Fruit fly (Drosophila melanogaster) whole organism, embryonic: ENCODE measurements around the gene CG44004.
A peak's percentile ranks its signal among the peaks of the same experiment; 100 is the strongest.

Source experiments
- Atf6 ChIP-seq: fragments of 200-800 bp; sonication (Bioruptor generic); IDR thresholded peaks from 2 replicates; pipeline ENCODE4 v1.3.6; 2022; ENCODE audit warnings: missing biosample characterization, missing genetic modification characterization
- Awh ChIP-seq: fragments of 200-800 bp; sonication (Bioruptor generic); IDR thresholded peaks from 2 replicates; pipeline ENCODE4, ENCODE4 v1.3.6; 2022; ENCODE audit warnings: missing biosample characterization, missing genetic modification characterization
- CG10209 ChIP-seq: fragments of 200-800 bp; sonication (Bioruptor generic); optimal IDR thresholded peaks from 3 replicates; lab custom pipeline; 2017; ENCODE audit warnings: missing biosample characterization, mild to moderate bottlenecking, missing genetic modification characterization, missing genetic modification reagents
- CG11504 ChIP-seq: fragments of 200-800 bp; sonication (Bioruptor generic); optimal IDR thresholded peaks from 3 replicates; lab custom pipeline; 2019; ENCODE audit warnings: missing biosample characterization, mild to moderate bottlenecking, missing genetic modification characterization, moderate library complexity
- CG11696 ChIP-seq: fragments of 200-800 bp; sonication (Bioruptor generic); IDR thresholded peaks from 2 replicates; pipeline ENCODE4 v1.3.6; 2022; ENCODE audit warnings: missing biosample characterization, missing genetic modification characterization
- CG12769 ChIP-seq: fragments of 200-800 bp; sonication (Bioruptor generic); optimal IDR thresholded peaks from 2 replicates; lab custom pipeline; 2019; ENCODE audit warnings: missing biosample characterization, mild to moderate bottlenecking, missing genetic modification characterization, moderate library complexity
- CG14050 ChIP-seq: fragments of 200-800 bp; sonication (Bioruptor generic); IDR thresholded peaks from 3 replicates; pipeline ENCODE4 v1.3.6; 2022; ENCODE audit warnings: missing biosample characterization, missing genetic modification characterization
- CG14710 ChIP-seq: fragments of 200-800 bp; sonication (Bioruptor generic); optimal IDR thresholded peaks from 3 replicates; lab custom pipeline; 2019; ENCODE audit warnings: missing biosample characterization, mild to moderate bottlenecking, missing genetic modification characterization, moderate library complexity
- CG15269 ChIP-seq: fragments of 200-800 bp; sonication (Bioruptor generic); optimal IDR thresholded peaks from 2 replicates; lab custom pipeline; 2018; ENCODE audit warnings: missing biosample characterization, mild to moderate bottlenecking, missing genetic modification characterization, moderate library complexity
- CG17802 ChIP-seq: fragments of 200-800 bp; sonication (Bioruptor generic); optimal IDR thresholded peaks from 2 replicates; lab custom pipeline; 2018; ENCODE audit warnings: missing biosample characterization, mild to moderate bottlenecking, missing genetic modification characterization, moderate library complexity
- CG1832 ChIP-seq: fragments of 200-800 bp; sonication (Bioruptor generic); optimal IDR thresholded peaks from 2 replicates; lab custom pipeline; 2017; ENCODE audit warnings: missing biosample characterization, mild to moderate bottlenecking, missing genetic modification characterization, inconsistent platforms
- CG2116 ChIP-seq: fragments of 200-800 bp; sonication (Bioruptor generic); optimal IDR thresholded peaks from 3 replicates; lab custom pipeline; 2018; ENCODE audit warnings: missing biosample characterization, mild to moderate bottlenecking, missing genetic modification characterization
- CG2678 ChIP-seq: fragments of 200-800 bp; sonication (Bioruptor generic); optimal IDR thresholded peaks from 3 replicates; lab custom pipeline; 2019; ENCODE audit warnings: missing biosample characterization, mild to moderate bottlenecking, missing genetic modification characterization, moderate library complexity
- CG31388 ChIP-seq: fragments of 200-800 bp; sonication (Bioruptor generic); optimal IDR thresholded peaks from 2 replicates; lab custom pipeline; 2016; ENCODE audit warnings: missing biosample characterization, missing genetic modification characterization
- CG42726 ChIP-seq: fragments of 200-800 bp; sonication (Bioruptor generic); IDR thresholded peaks from 2 replicates; pipeline ENCODE4 v1.3.6; 2022; ENCODE audit warnings: missing biosample characterization, missing genetic modification characterization; ENCODE audit not compliant: partially characterized antibody
- CG4730 ChIP-seq: fragments of 200-800 bp; sonication (Bioruptor generic); IDR thresholded peaks from 2 replicates; pipeline ENCODE4 v1.3.6; 2022; ENCODE audit warnings: missing biosample characterization, missing genetic modification characterization
- CG6254 ChIP-seq: fragments of 200-800 bp; sonication (Bioruptor generic); optimal IDR thresholded peaks from 3 replicates; lab custom pipeline; 2017; ENCODE audit warnings: mild to moderate bottlenecking, missing biosample characterization, missing genetic modification reagents, missing genetic modification characterization
- CG7372 ChIP-seq: fragments of 200-800 bp; sonication (Bioruptor generic); IDR thresholded peaks from 2 replicates; pipeline ENCODE4 v1.3.6; 2022; ENCODE audit warnings: missing biosample characterization, missing genetic modification characterization
- CTCF ChIP-seq: fragments of 200-800 bp; sonication (Bioruptor generic); optimal IDR thresholded peaks from 2 replicates; lab custom pipeline; 2017; ENCODE audit warnings: missing biosample characterization, mild to moderate bottlenecking, missing genetic modification characterization, moderate library complexity
- D19B ChIP-seq: fragments of 200-800 bp; sonication (Bioruptor generic); optimal IDR thresholded peaks from 2 replicates; lab custom pipeline; 2017; ENCODE audit warnings: missing biosample characterization, mild to moderate bottlenecking, missing genetic modification characterization
- Ets65A ChIP-seq: fragments of 200-800 bp; sonication (Bioruptor generic); peaks from one replicate; lab custom pipeline; 2016; ENCODE audit warnings: missing biosample characterization, missing genetic modification characterization
- GATAe ChIP-seq: fragments of 200-800 bp; sonication (Bioruptor generic); conservative IDR thresholded peaks from 2 replicates; pipeline ENCODE4 v1.3.6; 2022; ENCODE audit warnings: missing biosample characterization, missing genetic modification characterization
- Hr51 ChIP-seq, 2 experiments: fragments of 200-800 bp; sonication (Bioruptor generic); optimal IDR thresholded peaks; 2 replicates in 1 of 2; 3 replicates in 1 of 2; lab custom pipeline; 2016 to 2018; ENCODE audit warnings: missing biosample characterization in 2 of 2, missing genetic modification characterization in 2 of 2, mild to moderate bottlenecking in 1 of 2, moderate library complexity in 1 of 2
- Lhr ChIP-seq: fragments of 200-800 bp; sonication (Bioruptor generic); optimal IDR thresholded peaks from 3 replicates; lab custom pipeline; 2017; ENCODE audit warnings: mild to moderate bottlenecking, missing biosample characterization, missing genetic modification reagents, missing genetic modification characterization
- Max ChIP-seq: fragments of 200-800 bp; sonication (Bioruptor generic); optimal IDR thresholded peaks from 2 replicates; lab custom pipeline; 2016; ENCODE audit warnings: missing biosample characterization, mild to moderate bottlenecking, missing genetic modification characterization
- Med ChIP-seq: fragments of 200-800 bp; sonication (Bioruptor generic); peaks from one replicate; lab custom pipeline; 2016; ENCODE audit warnings: missing biosample characterization, missing genetic modification characterization, mild to moderate bottlenecking, inconsistent platforms, moderate library complexity
- NK7.1 ChIP-seq: fragments of 200-800 bp; sonication (Bioruptor generic); optimal IDR thresholded peaks from 3 replicates; lab custom pipeline; 2016; ENCODE audit warnings: missing biosample characterization, missing genetic modification characterization
- NfI ChIP-seq: fragments of 200-800 bp; sonication (Bioruptor generic); optimal IDR thresholded peaks from 3 replicates; lab custom pipeline; 2018; ENCODE audit warnings: missing biosample characterization, mild to moderate bottlenecking, missing genetic modification characterization, moderate library complexity
- Oaz ChIP-seq: fragments of 200-800 bp; sonication (Bioruptor generic); IDR thresholded peaks from 2 replicates; pipeline ENCODE4 v1.3.6; 2022; ENCODE audit warnings: missing biosample characterization, missing genetic modification characterization
- Taf1 ChIP-seq: fragments of 200-800 bp; sonication (Bioruptor generic); IDR thresholded peaks from 2 replicates; pipeline ENCODE4 v1.3.6; 2022; ENCODE audit warnings: missing biosample characterization, missing genetic modification characterization
- chinmo ChIP-seq: fragments of 200-800 bp; sonication (Bioruptor generic); IDR thresholded peaks from 4 replicates; pipeline ENCODE4 v1.3.6; 2022; ENCODE audit warnings: missing biosample characterization, missing genetic modification characterization; ENCODE audit not compliant: partially characterized antibody
- dmrt99B ChIP-seq: fragments of 200-800 bp; sonication (Bioruptor generic); optimal IDR thresholded peaks from 2 replicates; lab custom pipeline; 2018; ENCODE audit warnings: missing biosample characterization, mild to moderate bottlenecking, missing genetic modification characterization, moderate library complexity
- dpn ChIP-seq, 2 experiments: fragments of 200-800 bp; sonication (Bioruptor generic); optimal IDR thresholded peaks; 3 replicates each; lab custom pipeline; 2016; ENCODE audit warnings: missing biosample characterization in 2 of 2, missing genetic modification characterization in 2 of 2
- gem ChIP-seq: fragments of 200-800 bp; sonication (Bioruptor generic); optimal IDR thresholded peaks from 2 replicates; lab custom pipeline; 2019; ENCODE audit warnings: missing biosample characterization, mild to moderate bottlenecking, missing genetic modification characterization, moderate library complexity
- grau ChIP-seq: fragments of 200-800 bp; optimal IDR thresholded peaks from 3 replicates; lab custom pipeline; 2019; ENCODE audit warnings: missing biosample characterization, mild to moderate bottlenecking, missing genetic modification characterization, moderate library complexity
- ind ChIP-seq: fragments of 200-800 bp; sonication (Bioruptor generic); optimal IDR thresholded peaks from 3 replicates; lab custom pipeline; 2016; ENCODE audit warnings: missing biosample characterization, missing genetic modification characterization
- jumu ChIP-seq: fragments of 200-800 bp; sonication (Bioruptor generic); optimal IDR thresholded peaks from 3 replicates; lab custom pipeline; 2016; ENCODE audit warnings: missing biosample characterization, missing genetic modification characterization
- kah ChIP-seq: fragments of 200-800 bp; sonication (Bioruptor generic); optimal IDR thresholded peaks from 2 replicates; lab custom pipeline; 2018; ENCODE audit warnings: missing biosample characterization, mild to moderate bottlenecking, missing genetic modification characterization
- knrl ChIP-seq: fragments of 200-800 bp; sonication (Bioruptor generic); IDR thresholded peaks from 3 replicates; pipeline ENCODE4 v1.3.6; 2022; ENCODE audit warnings: missing biosample characterization, missing genetic modification characterization; ENCODE audit not compliant: partially characterized antibody
- onecut ChIP-seq: fragments of 200-800 bp; sonication (Bioruptor generic); IDR thresholded peaks from 2 replicates; pipeline ENCODE4 v1.3.6; 2022; ENCODE audit warnings: missing biosample characterization, missing genetic modification characterization
- otp ChIP-seq: fragments of 200-800 bp; sonication (Bioruptor generic); IDR thresholded peaks from 3 replicates; pipeline ENCODE4, ENCODE4 v1.3.6; 2022; ENCODE audit warnings: missing biosample characterization, missing genetic modification characterization
- pan ChIP-seq, 4 experiments: fragments of >200 bp in 3 of 4; fragments of 200-800 bp in 1 of 4; sonication (Bioruptor generic) in 1 of 4; optimal IDR thresholded peaks in 3 of 4; IDR thresholded peaks in 1 of 4; 2 replicates each; pipeline versions ENCODE4 v1.3.6 to Lab custom; 2017 to 2022; ENCODE audit warnings: missing biosample characterization in 2 of 4, missing genetic modification characterization in 2 of 4, mixed read lengths in 1 of 4
- phol ChIP-seq: fragments of 200-800 bp; sonication (Bioruptor generic); optimal IDR thresholded peaks from 3 replicates; lab custom pipeline; 2018; ENCODE audit warnings: missing biosample characterization, mild to moderate bottlenecking, missing genetic modification characterization, moderate library complexity
- pum ChIP-seq: fragments of 200-800 bp; sonication (Bioruptor generic); optimal IDR thresholded peaks from 2 replicates; lab custom pipeline; 2016; ENCODE audit warnings: missing biosample characterization, missing genetic modification characterization
- row ChIP-seq: fragments of 200-800 bp; sonication (Bioruptor generic); IDR thresholded peaks from 3 replicates; pipeline ENCODE4 v1.3.6; 2022; ENCODE audit warnings: missing biosample characterization, missing genetic modification characterization
- salm ChIP-seq: fragments of 200-800 bp; sonication (Bioruptor generic); optimal IDR thresholded peaks from 2 replicates; lab custom pipeline; 2018; ENCODE audit warnings: missing biosample characterization, mild to moderate bottlenecking, missing genetic modification characterization
- schlank ChIP-seq: fragments of 200-800 bp; sonication (Bioruptor generic); optimal IDR thresholded peaks from 2 replicates; lab custom pipeline; 2018; ENCODE audit warnings: missing biosample characterization, mild to moderate bottlenecking, missing genetic modification characterization
- scrt ChIP-seq: fragments of 200-800 bp; sonication (Bioruptor generic); optimal IDR thresholded peaks from 2 replicates; lab custom pipeline; 2018; ENCODE audit warnings: missing biosample characterization, mild to moderate bottlenecking, missing genetic modification characterization, moderate library complexity
- shn ChIP-seq: fragments of 200-800 bp; sonication (Bioruptor generic); optimal IDR thresholded peaks from 3 replicates; lab custom pipeline; 2016; ENCODE audit warnings: missing biosample characterization, missing genetic modification characterization
- stwl ChIP-seq: fragments of 200-800 bp; sonication (Bioruptor generic); optimal IDR thresholded peaks from 3 replicates; lab custom pipeline; 2018; ENCODE audit warnings: missing biosample characterization, mild to moderate bottlenecking, missing genetic modification characterization, moderate library complexity
- vfl ChIP-seq: fragments of 200-800 bp; sonication (Bioruptor generic); optimal IDR thresholded peaks from 2 replicates; lab custom pipeline; 2016; ENCODE audit warnings: missing biosample characterization, missing genetic modification characterization
- zf30C ChIP-seq: fragments of 200-800 bp; sonication (Bioruptor generic); optimal IDR thresholded peaks from 3 replicates; lab custom pipeline; 2018; ENCODE audit warnings: missing biosample characterization, mild to moderate bottlenecking, missing genetic modification characterization

CG44004 gene

dm6 chr3L:18093875-18094274 lies 20.2 kb upstream of the CG44004 start:
- TF ChIP-seq CG15269 (tag; lab: Kevin White, UChicago) (peak; percentile 2), phol (no peak), GATAe (no peak), CG2678 (peak; percentile 18), onecut (GFP tag; lab: Robert Waterston, UW) (peak; percentile 81), scrt (GFP tag; lab: Kevin White, UChicago) (peak; percentile 46), grau (tag; lab: Kevin White, UChicago) (peak; percentile 1), gem (tag; lab: Kevin White, UChicago) (peak; percentile 12), row (peak; percentile 55; the same call in 2 of the 3 replicates), dmrt99B (tag; lab: Kevin White, UChicago) (peak; percentile 18), pan (optimal IDR thresholded peaks at IDR 0.05; lab: Kevin White, UChicago) (no peak), pan (GFP tag; optimal IDR thresholded peaks at IDR 0.05 in 1 of 2, IDR thresholded peaks at IDR 0.05 in 1 of 2) (peak in 1 of 2 experiments; percentile 12), Hr51 (GFP tag; optimal IDR thresholded peaks at IDR 0.05; lab: Kevin White, UChicago) (peak in 1 of 2 experiments; percentile 2), CG6254 (GFP tag; lab: Kevin White, UChicago) (no peak), stwl (peak; percentile 7), otp (GFP tag; lab: Robert Waterston, UW) (no peak), CG11696 (no peak), Max (GFP tag; lab: Kevin White, UChicago) (no peak), pum (GFP tag; lab: Kevin White, UChicago) (no peak), Atf6 (no peak), CG2116 (GFP tag; lab: Kevin White, UChicago) (no peak), CG11504 (peak; percentile 15), Ets65A (GFP tag; lab: Kevin White, UChicago) (peak; percentile 49), D19B (GFP tag; lab: Kevin White, UChicago) (peak; percentile 76), CG10209 (GFP tag; lab: Kevin White, UChicago) (peak; percentile 9), CG14050 (GFP tag; lab: Robert Waterston, UW) (no peak), CG1832 (GFP tag; lab: Kevin White, UChicago) (no peak), Med (peak; percentile 49), Taf1 (GFP tag; lab: Robert Waterston, UW) (no peak), schlank (no peak), CG7372 (GFP tag; lab: Robert Waterston, UW) (no peak), CG31388 (GFP tag; lab: Kevin White, UChicago) (no peak), chinmo (GFP tag; lab: Robert Waterston, UW) (no peak)
- TF ChIP-seq, all 482 proteins: peak for 16

- peak; percentile 17 for TF ChIP-seq CG12769 (tag; lab: Kevin White, UChicago)
- TF ChIP-seq CTCF (GFP tag; lab: Kevin White, UChicago), result peak; percentile 68
- no peak for TF ChIP-seq vfl
- peak; percentile 84 for TF ChIP-seq Med
- TF ChIP-seq dpn (GFP tag; optimal IDR thresholded peaks at IDR 0.05; lab: Kevin White, UChicago), result peak in 1 of 2 experiments; percentile 4
- TF ChIP-seq NK7.1 (GFP tag; lab: Kevin White, UChicago), result no peak
- TF ChIP-seq CG4730 (GFP tag; lab: Robert Waterston, UW), result no peak
- TF ChIP-seq salm (tag; lab: Kevin White, UChicago), result no peak
- no peak for TF ChIP-seq Oaz (GFP tag; lab: Robert Waterston, UW)
- TF ChIP-seq zf30C (GFP tag; lab: Kevin White, UChicago), result peak; percentile 33
- TF ChIP-seq shn (GFP tag; lab: Kevin White, UChicago), result no peak
- peak; percentile 15 for TF ChIP-seq CG14710 (tag; lab: Kevin White, UChicago)
- TF ChIP-seq Lhr (GFP tag; lab: Kevin White, UChicago), result peak; percentile 53
- no peak for TF ChIP-seq jumu (GFP tag; lab: Kevin White, UChicago)
- TF ChIP-seq Awh (GFP tag; lab: Robert Waterston, UW), result no peak
- TF ChIP-seq kah (GFP tag; lab: Kevin White, UChicago), result no peak
- peak; percentile 73 for TF ChIP-seq knrl (GFP tag; lab: Robert Waterston, UW)
- TF ChIP-seq CG17802 (tag; lab: Kevin White, UChicago), result no peak
- peak; percentile 57 for TF ChIP-seq CG42726 (GFP tag; lab: Robert Waterston, UW)
- TF ChIP-seq NfI, result peak; percentile 19
- no peak for TF ChIP-seq ind (GFP tag; lab: Kevin White, UChicago)
These were observed 14.4 kb upstream of the CG44004 start for dm6 chr3L:18088027-18088426.
